Fruit fly (Drosophila melanogaster) whole organism, embryonic: Measurements from ENCODE around the gene usp.
A peak's percentile ranks its signal among the peaks of the same experiment; 100 is the strongest.

Experiments used
- Blimp-1 ChIP-seq: fragments of 200-800 bp; sonication (Bioruptor generic); optimal IDR thresholded peaks from 3 replicates; lab custom pipeline; 2018; ENCODE audit warnings: missing biosample characterization, missing genetic modification characterization, mild to moderate bottlenecking, moderate library complexity, missing genetic modification reagents
- CG10462 ChIP-seq: fragments of 200-800 bp; sonication (Bioruptor generic); optimal IDR thresholded peaks from 2 replicates; lab custom pipeline; 2016; ENCODE audit warnings: missing biosample characterization, missing genetic modification characterization
- CG12071 ChIP-seq: fragments of 200-800 bp; sonication (Bioruptor generic); optimal IDR thresholded peaks from 3 replicates; lab custom pipeline; 2018; ENCODE audit warnings: missing biosample characterization, mild to moderate bottlenecking, missing genetic modification characterization
- CG12155 ChIP-seq: fragments of 200-800 bp; sonication (Bioruptor generic); optimal IDR thresholded peaks from 3 replicates; lab custom pipeline; 2016; ENCODE audit warnings: missing biosample characterization, missing genetic modification characterization
- CG12299 ChIP-seq: fragments of 200-800 bp; sonication (Bioruptor generic); optimal IDR thresholded peaks from 2 replicates; lab custom pipeline; 2018; ENCODE audit warnings: missing biosample characterization, mild to moderate bottlenecking, missing genetic modification characterization
- CG13424 ChIP-seq: fragments of 200-800 bp; sonication (Bioruptor generic); optimal IDR thresholded peaks from 2 replicates; lab custom pipeline; 2019; ENCODE audit warnings: missing biosample characterization, mild to moderate bottlenecking, missing genetic modification characterization, moderate library complexity
- CG14710 ChIP-seq: fragments of 200-800 bp; sonication (Bioruptor generic); optimal IDR thresholded peaks from 3 replicates; lab custom pipeline; 2019; ENCODE audit warnings: missing biosample characterization, mild to moderate bottlenecking, missing genetic modification characterization, moderate library complexity
- CG17568 ChIP-seq: fragments of 200-800 bp; sonication (Bioruptor generic); optimal IDR thresholded peaks from 2 replicates; lab custom pipeline; 2018; ENCODE audit warnings: missing biosample characterization, mild to moderate bottlenecking, missing genetic modification characterization, moderate library complexity
- CG17612 ChIP-seq: fragments of 200-800 bp; sonication (Bioruptor generic); IDR thresholded peaks from 2 replicates; pipeline ENCODE4 v1.3.6; 2022; ENCODE audit warnings: missing biosample characterization, missing genetic modification characterization
- CG18476 ChIP-seq: fragments of 200-800 bp; sonication (Bioruptor generic); optimal IDR thresholded peaks from 2 replicates; lab custom pipeline; 2016; ENCODE audit warnings: missing biosample characterization, mild to moderate bottlenecking, missing genetic modification characterization
- CG18619 ChIP-seq: fragments of 200-800 bp; sonication (Bioruptor generic); optimal IDR thresholded peaks from 3 replicates; lab custom pipeline; 2017; ENCODE audit warnings: missing biosample characterization, mild to moderate bottlenecking, missing genetic modification characterization
- CG2199 ChIP-seq: fragments of 200-800 bp; sonication (Bioruptor generic); IDR thresholded peaks from 3 replicates; pipeline ENCODE4 v1.3.6; 2022; ENCODE audit warnings: missing biosample characterization, missing genetic modification characterization
- CG2712 ChIP-seq: fragments of 200-800 bp; optimal IDR thresholded peaks from 3 replicates; lab custom pipeline; 2019; ENCODE audit warnings: missing biosample characterization, mild to moderate bottlenecking, missing genetic modification characterization, moderate library complexity
- CG32767 ChIP-seq: fragments of 200-800 bp; sonication (Bioruptor generic); IDR thresholded peaks from 2 replicates; pipeline ENCODE4 v1.3.6; 2022; ENCODE audit warnings: missing biosample characterization, missing genetic modification characterization
- CG3407 ChIP-seq: fragments of 200-800 bp; sonication (Bioruptor generic); optimal IDR thresholded peaks from 2 replicates; lab custom pipeline; 2018; ENCODE audit warnings: missing biosample characterization, mild to moderate bottlenecking, missing genetic modification characterization
- CG4328 ChIP-seq: fragments of 200-800 bp; sonication (Bioruptor generic); optimal IDR thresholded peaks from 3 replicates; lab custom pipeline; 2017; ENCODE audit warnings: missing biosample characterization, missing genetic modification reagents, missing genetic modification characterization
- CG6765 ChIP-seq: fragments of 200-800 bp; sonication (Bioruptor generic); optimal IDR thresholded peaks from 3 replicates; lab custom pipeline; 2017; ENCODE audit warnings: missing biosample characterization, mild to moderate bottlenecking, missing genetic modification characterization
- CHES-1-like ChIP-seq: fragments of 200-800 bp; sonication (Bioruptor generic); optimal IDR thresholded peaks from 2 replicates; lab custom pipeline; 2016; ENCODE audit warnings: missing biosample characterization, missing genetic modification characterization
- D19A ChIP-seq: fragments of 200-800 bp; optimal IDR thresholded peaks from 3 replicates; lab custom pipeline; 2019; ENCODE audit warnings: missing biosample characterization, mild to moderate bottlenecking, missing genetic modification characterization, moderate library complexity
- E2f2 ChIP-seq: fragments of 200-800 bp; sonication (Bioruptor generic); IDR thresholded peaks from 2 replicates; pipeline ENCODE4 v1.3.6; 2022; ENCODE audit warnings: missing biosample characterization, missing genetic modification characterization
- Fer3 ChIP-seq: fragments of 200-800 bp; sonication (Bioruptor generic); optimal IDR thresholded peaks from 2 replicates; lab custom pipeline; 2018; ENCODE audit warnings: missing biosample characterization, mild to moderate bottlenecking, missing genetic modification characterization, moderate library complexity
- GATAe ChIP-seq: fragments of 200-800 bp; sonication (Bioruptor generic); conservative IDR thresholded peaks from 2 replicates; pipeline ENCODE4 v1.3.6; 2022; ENCODE audit warnings: missing biosample characterization, missing genetic modification characterization
- Hand ChIP-seq: fragments of 200-800 bp; sonication (Bioruptor generic); optimal IDR thresholded peaks from 2 replicates; lab custom pipeline; 2017; ENCODE audit warnings: mild to moderate bottlenecking, missing biosample characterization, missing genetic modification reagents, missing genetic modification characterization
- Jarid2 ChIP-seq: fragments of 200-800 bp; sonication (Bioruptor generic); optimal IDR thresholded peaks from 3 replicates; lab custom pipeline; 2017; ENCODE audit warnings: mild to moderate bottlenecking, missing biosample characterization, missing genetic modification reagents, missing genetic modification characterization
- Lim3 ChIP-seq: fragments of 200-800 bp; sonication (Bioruptor generic); IDR thresholded peaks from 2 replicates; pipeline ENCODE4 v1.3.6; 2022; ENCODE audit warnings: missing biosample characterization, missing genetic modification characterization
- Mes4 ChIP-seq: fragments of 200-800 bp; sonication (Bioruptor generic); optimal IDR thresholded peaks from 2 replicates; lab custom pipeline; 2016; ENCODE audit warnings: missing biosample characterization, missing genetic modification characterization
- Ptx1 ChIP-seq: fragments of 200-800 bp; sonication (Bioruptor generic); IDR thresholded peaks from 2 replicates; pipeline ENCODE4 v1.3.6; 2022; ENCODE audit warnings: missing biosample characterization, missing genetic modification characterization
- abd-A ChIP-seq: fragments of 200-800 bp; sonication (Bioruptor generic); optimal IDR thresholded peaks from 3 replicates; lab custom pipeline; 2019; ENCODE audit warnings: missing biosample characterization, mild to moderate bottlenecking, missing genetic modification characterization, moderate library complexity
- ap ChIP-seq: fragments of 200-800 bp; sonication (Bioruptor generic); IDR thresholded peaks from 2 replicates; pipeline ENCODE4 v1.3.6; 2022; ENCODE audit warnings: missing biosample characterization, missing genetic modification characterization
- bab2 ChIP-seq: fragments of 200-800 bp; sonication (Bioruptor generic); optimal IDR thresholded peaks from 2 replicates; lab custom pipeline; 2016; ENCODE audit warnings: missing biosample characterization, missing genetic modification characterization
- cad ChIP-seq: fragments of >200 bp; optimal IDR thresholded peaks from 2 replicates; lab custom pipeline; 2017; ENCODE audit warnings: missing biosample characterization, missing genetic modification characterization
- chif ChIP-seq, 2 experiments: fragments of 200-800 bp; sonication (Bioruptor generic); optimal IDR thresholded peaks; 3 replicates each; lab custom pipeline; 2016; ENCODE audit warnings: missing biosample characterization in 2 of 2, missing genetic modification characterization in 2 of 2
- dpn ChIP-seq, 2 experiments: fragments of 200-800 bp; sonication (Bioruptor generic); optimal IDR thresholded peaks; 3 replicates each; lab custom pipeline; 2016; ENCODE audit warnings: missing biosample characterization in 2 of 2, missing genetic modification characterization in 2 of 2
- eve ChIP-seq, 2 experiments: fragments of >200 bp; optimal IDR thresholded peaks; 2 replicates each; lab custom pipeline; 2017; ENCODE audit warnings: missing biosample characterization in 2 of 2, missing genetic modification characterization in 2 of 2
- gce ChIP-seq: fragments of 200-800 bp; sonication (Bioruptor generic); IDR thresholded peaks from 3 replicates; pipeline ENCODE4 v1.3.6; 2022; ENCODE audit warnings: missing biosample characterization, missing genetic modification characterization
- gcm2 ChIP-seq: fragments of 200-800 bp; sonication (Bioruptor generic); optimal IDR thresholded peaks from 2 replicates; lab custom pipeline; 2016; ENCODE audit warnings: missing biosample characterization, missing genetic modification characterization
- grn ChIP-seq: fragments of 200-800 bp; sonication (Bioruptor generic); optimal IDR thresholded peaks from 3 replicates; lab custom pipeline; 2017; ENCODE audit warnings: missing biosample characterization, missing genetic modification characterization
- hth ChIP-seq: fragments of >200 bp; optimal IDR thresholded peaks from 2 replicates; lab custom pipeline; 2017; ENCODE audit warnings: inconsistent platforms
- lilli ChIP-seq: fragments of 200-800 bp; sonication (Bioruptor generic); optimal IDR thresholded peaks from 3 replicates; lab custom pipeline; 2016; ENCODE audit warnings: missing biosample characterization, missing genetic modification characterization
- lmd ChIP-seq: fragments of 200-800 bp; sonication (Bioruptor generic); IDR thresholded peaks from 2 replicates; pipeline ENCODE4 v1.3.6; 2022; ENCODE audit warnings: missing biosample characterization, missing genetic modification characterization
- lola ChIP-seq, 3 experiments: fragments of >200 bp in 2 of 3; fragments of 200-800 bp in 1 of 3; sonication (Bioruptor generic) in 1 of 3; optimal IDR thresholded peaks; 2 replicates each; lab custom pipeline; 2017 to 2019; ENCODE audit warnings: missing biosample characterization in 3 of 3, missing genetic modification characterization in 3 of 3, mild to moderate bottlenecking in 1 of 3, moderate library complexity in 1 of 3
- mirr ChIP-seq: fragments of 200-800 bp; sonication (Bioruptor generic); optimal IDR thresholded peaks from 3 replicates; lab custom pipeline; 2018; ENCODE audit warnings: missing biosample characterization, mild to moderate bottlenecking, missing genetic modification characterization
- psq ChIP-seq: fragments of 200-800 bp; sonication (Bioruptor generic); optimal IDR thresholded peaks from 2 replicates; lab custom pipeline; 2017; ENCODE audit warnings: missing biosample characterization, missing genetic modification characterization
- sens-2 ChIP-seq: fragments of 200-800 bp; sonication (Bioruptor generic); IDR thresholded peaks from 2 replicates; pipeline ENCODE4 v1.3.6; 2022; ENCODE audit warnings: missing biosample characterization, missing genetic modification characterization
- shn ChIP-seq: fragments of 200-800 bp; sonication (Bioruptor generic); optimal IDR thresholded peaks from 3 replicates; lab custom pipeline; 2016; ENCODE audit warnings: missing biosample characterization, missing genetic modification characterization
- sima ChIP-seq: fragments of 200-800 bp; sonication (Bioruptor generic); optimal IDR thresholded peaks from 2 replicates; lab custom pipeline; 2016; ENCODE audit warnings: missing biosample characterization, missing genetic modification characterization
- sug ChIP-seq: fragments of 200-800 bp; optimal IDR thresholded peaks from 2 replicates; lab custom pipeline; 2019; ENCODE audit warnings: missing biosample characterization, mild to moderate bottlenecking, missing genetic modification characterization, moderate library complexity
- unc-4 ChIP-seq: fragments of 200-800 bp; sonication (Bioruptor generic); IDR thresholded peaks from 2 replicates; pipeline ENCODE4 v1.3.6; 2022; ENCODE audit warnings: missing biosample characterization, missing genetic modification characterization; ENCODE audit not compliant: partially characterized antibody
- zfh1 ChIP-seq: fragments of 200-800 bp; sonication (Bioruptor generic); IDR thresholded peaks from 3 replicates; pipeline ENCODE4 v1.3.6; 2022; ENCODE audit warnings: missing biosample characterization, missing genetic modification characterization

The usp gene

dm6 chrX:2071878-2072817, 30.0 kb upstream of the usp start, which contains the start of gene Rtca (continued):
- TF ChIP-seq E2f2 (GFP tag; lab: Robert Waterston, UW) (peak; percentile 39; the same call in 1 of the 2 replicates), Hand (GFP tag; lab: Kevin White, UChicago) (peak; percentile 80), CG2199 (GFP tag; lab: Robert Waterston, UW) (no peak), CG32767 (GFP tag; lab: Robert Waterston, UW) (no peak), CG4328 (GFP tag; lab: Kevin White, UChicago) (no peak), CG17612 (GFP tag; lab: Robert Waterston, UW) (no peak), CG12071 (GFP tag; lab: Kevin White, UChicago) (peak; percentile 59), lilli (GFP tag; lab: Kevin White, UChicago) (peak; percentile 72), hth (lab: Kevin White, UChicago) (no peak), CG17568 (GFP tag; lab: Kevin White, UChicago) (no peak), CG12155 (peak; percentile 46), Jarid2 (peak; percentile 6), Lim3 (GFP tag; lab: Robert Waterston, UW) (no peak), grn (no peak), eve (GFP tag; optimal IDR thresholded peaks at IDR 0.05; lab: Kevin White, UChicago) (no peak), abd-A (tag; lab: Kevin White, UChicago) (peak; percentile 6), sima (GFP tag; lab: Kevin White, UChicago) (peak; percentile 2), lmd (GFP tag; lab: Robert Waterston, UW) (peak; percentile 75), CG18476 (GFP tag; lab: Kevin White, UChicago) (peak; percentile 37), sug (tag; lab: Kevin White, UChicago) (peak; percentile 30), GATAe (no peak), bab2 (GFP tag; lab: Kevin White, UChicago) (peak; percentile 60), Mes4 (GFP tag; lab: Kevin White, UChicago) (peak; percentile 45), sens-2 (GFP tag; lab: Robert Waterston, UW) (no peak), chif (GFP tag; optimal IDR thresholded peaks at IDR 0.05; lab: Kevin White, UChicago) (peak; percentile 33 to 44), CG13424 (tag; lab: Kevin White, UChicago) (peak; percentile 71), CG12299 (tag; lab: Kevin White, UChicago) (peak; percentile 54), mirr (GFP tag; lab: Kevin White, UChicago) (no peak), CG10462 (GFP tag; lab: Kevin White, UChicago) (no peak), CG18619 (GFP tag; lab: Kevin White, UChicago) (peak; percentile 70), shn (GFP tag; lab: Kevin White, UChicago) (peak; percentile 55), gcm2 (GFP tag; lab: Kevin White, UChicago) (peak; percentile 18), gce (GFP tag; lab: Robert Waterston, UW) (no peak), lola (GFP tag; optimal IDR thresholded peaks at IDR 0.05; lab: Kevin White, UChicago) (peak in 1 of 3 experiments; percentile 41), Fer3 (tag; lab: Kevin White, UChicago) (peak; percentile 62), CG2712 (peak; percentile 53), CG6765 (GFP tag; lab: Kevin White, UChicago) (peak; percentile 58), Blimp-1 (GFP tag; lab: Kevin White, UChicago) (peak; percentile 54), CG3407 (peak; percentile 39), zfh1 (GFP tag; lab: Robert Waterston, UW) (peak; percentile 41; the same call in 1 of the 3 replicates), dpn (GFP tag; optimal IDR thresholded peaks at IDR 0.05; lab: Kevin White, UChicago) (peak; percentile 66 to 74), cad (GFP tag; lab: Kevin White, UChicago) (no peak), ap (GFP tag; lab: Robert Waterston, UW) (peak; percentile 20; the same call in 1 of the 2 replicates), psq (no peak), D19A (tag; lab: Kevin White, UChicago) (peak; percentile 57), unc-4 (GFP tag; lab: Robert Waterston, UW) (no peak), Ptx1 (GFP tag; lab: Robert Waterston, UW) (peak; percentile 81), CG14710 (tag; lab: Kevin White, UChicago) (peak; percentile 30), CHES-1-like (GFP tag; lab: Kevin White, UChicago) (peak; percentile 43)
